Worm (Caenorhabditis elegans): ENCODE measurements around the gene soc-1.

soc-1 gene

ce11 chrV:4649649-4650384, 7.1 kb downstream of the soc-1 start:
- TF ChIP-seq unc-62 (GFP tag; optimal IDR thresholded peaks at IDR 0.05) = no peak

DNA sequence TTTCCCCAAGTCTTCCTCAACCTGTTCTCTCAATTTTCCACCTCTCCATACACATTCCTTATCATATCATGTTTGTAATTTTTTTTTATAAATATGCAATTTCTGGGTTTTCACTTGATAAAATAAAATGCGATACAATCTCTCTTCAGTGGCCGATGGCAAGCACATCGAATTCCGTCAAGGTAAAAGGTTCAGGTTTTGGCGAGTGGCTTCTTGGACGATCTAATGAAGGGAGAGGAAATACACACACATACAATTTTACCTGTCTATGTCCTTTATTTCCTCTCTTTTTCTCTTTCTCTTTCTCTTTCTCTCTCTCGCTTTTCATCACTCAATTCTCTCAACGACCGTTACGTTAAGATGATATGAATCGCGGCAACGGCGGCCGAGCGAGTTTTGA, 8.7 kb downstream of the soc-1 start:
- no peak for TF ChIP-seq unc-62 (GFP tag; optimal IDR thresholded peaks at IDR 0.05)

DNA sequence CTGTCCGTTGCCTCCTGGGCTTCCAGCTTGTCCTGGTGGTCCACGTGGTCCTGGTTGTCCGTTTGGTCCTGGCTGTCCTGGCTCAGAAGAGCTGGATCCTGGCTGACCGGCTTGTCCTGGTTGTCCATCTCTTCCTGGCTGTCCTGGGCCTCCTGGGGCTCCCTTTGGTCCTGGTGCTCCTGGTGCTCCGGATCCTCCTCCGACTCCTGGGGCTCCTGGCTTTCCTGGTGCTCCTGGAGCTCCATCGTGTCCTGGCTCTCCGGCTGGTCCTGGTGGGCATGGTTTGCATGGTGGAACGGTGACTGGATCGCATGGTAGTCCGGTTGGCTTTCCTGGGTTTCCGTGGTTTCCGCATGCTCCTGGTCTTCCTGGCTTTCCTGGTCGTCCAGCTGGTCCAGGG, 10.3 kb downstream of the soc-1 start:
- TF ChIP-seq unc-62 (GFP tag; optimal IDR thresholded peaks at IDR 0.05) = no peak

ce11 chrV:4653871-4654605, 11.3 kb downstream of the soc-1 start, which contains the start of the genes col-139 and F41F3.1:
col-139 (minus strand) TSS chrV:4653971.
F41F3.1 (plus strand) TSS chrV:4654555.
- no peak for TF ChIP-seq unc-62 (GFP tag; optimal IDR thresholded peaks at IDR 0.05)

DNA sequence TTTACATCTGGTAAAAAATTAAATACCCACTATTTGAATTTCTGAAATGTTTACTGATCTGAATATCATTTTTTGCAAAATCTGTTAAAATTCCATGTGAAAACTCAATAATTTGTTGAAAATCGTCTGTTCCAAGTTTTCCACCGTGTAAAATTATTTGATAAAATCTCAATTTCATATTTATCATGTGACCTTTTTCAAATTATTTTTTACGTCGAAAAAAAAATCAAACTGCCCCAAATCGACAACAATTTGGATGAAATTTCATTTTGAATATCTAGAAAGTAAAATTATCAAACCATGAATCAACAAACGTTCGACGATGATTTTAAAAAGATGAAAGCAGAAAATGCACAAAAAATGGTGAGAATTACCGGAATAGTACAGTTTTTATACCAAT, 12.4 kb downstream of the soc-1 start, which contains the start of gene F41F3.9:
Gene F41F3.9 (plus strand): TSS at position 301 of the 400 bp plus-strand sequence.
- no peak for TF ChIP-seq unc-62 (GFP tag; optimal IDR thresholded peaks at IDR 0.05)

DNA sequence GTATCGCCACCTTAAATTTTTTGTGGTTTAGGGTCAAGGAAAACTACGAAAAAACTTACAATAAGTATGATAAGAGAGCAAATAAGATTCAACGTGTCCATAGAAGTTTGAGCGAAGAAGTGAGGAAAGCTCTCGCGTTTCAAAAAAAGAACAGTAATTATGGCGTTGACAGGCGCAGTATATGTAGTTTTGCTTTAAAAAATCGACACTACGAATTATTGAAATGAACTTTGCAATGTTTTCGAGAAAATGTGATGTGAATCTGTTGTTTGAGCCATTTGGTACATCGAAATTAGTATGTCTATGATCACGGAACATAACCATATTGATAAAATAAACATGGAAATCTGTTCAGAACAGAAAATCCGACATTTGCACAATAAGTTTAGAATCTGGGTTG, 19.6 kb downstream of the soc-1 start, which contains the start of gene srx-74:
Gene srx-74 (minus strand): TSS at position 101 of the 400 bp plus-strand sequence.
- TF ChIP-seq unc-62 (GFP tag; optimal IDR thresholded peaks at IDR 0.05) = no peak

DNA sequence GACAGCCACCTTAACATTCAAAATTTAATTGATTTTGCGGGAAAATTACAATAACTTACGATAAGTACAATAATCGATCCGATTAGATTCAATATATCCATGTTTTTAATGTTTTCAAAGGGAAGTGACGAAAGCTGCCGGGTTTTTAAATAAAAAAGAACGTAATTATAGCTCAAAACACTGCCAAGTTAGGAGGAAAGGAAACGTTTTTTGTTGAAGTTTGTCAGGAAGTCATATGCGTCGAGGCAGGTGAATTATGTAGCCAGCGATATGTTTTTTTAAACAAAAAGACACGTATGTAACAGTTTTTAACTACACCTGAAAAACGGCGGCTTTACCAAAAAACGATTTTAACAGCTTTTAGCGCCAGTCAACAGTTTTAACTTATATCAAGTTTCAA, 22.9 kb downstream of the soc-1 start, which contains the start of gene srx-73:
Gene srx-73 (minus strand): TSS at position 101 of the 400 bp plus-strand sequence.
- TF ChIP-seq unc-62 (GFP tag; optimal IDR thresholded peaks at IDR 0.05) = no peak

DNA sequence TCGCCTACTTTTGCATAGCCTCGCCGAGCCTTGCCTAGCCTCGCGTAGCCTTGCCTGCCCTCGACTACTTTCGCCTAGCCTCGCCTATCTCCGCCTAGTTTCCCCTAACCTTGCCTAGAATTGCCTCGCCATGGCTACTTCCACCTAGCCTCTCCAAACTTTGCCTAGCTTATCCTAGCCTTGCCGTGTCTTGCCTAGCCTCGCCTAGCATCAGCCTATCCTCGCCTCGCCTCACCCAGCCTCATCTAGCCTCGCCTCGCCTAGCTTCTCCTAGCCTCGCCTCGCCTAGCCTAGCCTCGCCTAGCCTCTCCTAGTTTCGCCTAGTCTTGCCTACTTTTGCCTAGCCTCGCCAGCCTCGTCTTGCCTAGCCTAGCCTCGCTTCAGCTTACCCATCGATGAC, 24.3 kb downstream of the soc-1 start:
- TF ChIP-seq unc-62 (GFP tag; optimal IDR thresholded peaks at IDR 0.05) = no peak

DNA sequence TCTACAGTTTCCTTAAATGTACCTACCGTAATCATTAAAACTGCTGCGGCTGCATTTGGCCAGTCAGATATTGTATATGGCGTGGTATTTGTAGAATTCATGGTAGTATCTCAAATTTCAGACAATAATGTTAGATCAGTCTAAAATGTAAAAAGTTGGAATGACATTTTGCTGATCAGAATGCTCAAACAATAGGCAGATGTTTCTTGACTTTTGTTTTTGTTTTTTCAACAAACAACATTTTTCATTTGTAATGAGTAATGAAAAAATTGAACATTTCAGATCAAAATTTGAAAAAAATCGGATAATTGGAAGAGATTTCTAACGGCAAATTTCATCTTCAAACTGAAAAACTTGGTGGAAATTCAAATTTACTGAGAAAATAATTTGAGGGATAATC, 25.9 kb downstream of the soc-1 start, which contains the start of gene srx-77:
Gene srx-77 (minus strand): TSS at position 101 of the 400 bp plus-strand sequence.
- TF ChIP-seq unc-62 (GFP tag; optimal IDR thresholded peaks at IDR 0.05) = no peak

ce11 chrV:4672487-4672886, 29.7 kb downstream of the soc-1 start, which contains the start of gene K03B4.9:
K03B4.9 (minus strand) TSS chrV:4672587.
- no peak for TF ChIP-seq unc-62 (GFP tag; optimal IDR thresholded peaks at IDR 0.05)

ce11 chrV:4674506-4674905, 31.8 kb downstream of the soc-1 start, which contains the start of gene K03B4.8:
K03B4.8 (minus strand) TSS chrV:4674606.
- no peak for TF ChIP-seq unc-62 (GFP tag; optimal IDR thresholded peaks at IDR 0.05)

DNA sequence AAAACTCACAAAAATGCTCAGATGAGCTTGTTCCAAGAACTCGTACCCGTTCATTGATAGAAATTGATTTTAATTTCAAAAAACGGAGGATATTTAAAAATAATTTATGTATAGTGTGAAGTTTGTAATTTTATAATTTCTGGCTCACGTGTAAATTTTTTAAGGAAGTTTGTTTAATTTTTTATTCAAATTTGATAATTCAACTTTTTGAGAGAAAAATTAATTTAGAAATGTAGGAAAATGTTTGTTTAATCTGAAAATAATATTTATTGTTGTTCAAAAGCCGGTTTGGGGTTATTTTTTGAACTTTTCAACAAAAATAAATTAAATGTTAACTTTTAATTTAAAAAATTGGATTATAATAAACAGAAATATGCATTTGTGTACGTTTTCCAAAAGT, 33.3 kb downstream of the soc-1 start, which contains the start of gene K03B4.6:
Gene K03B4.6 (minus strand): TSS at position 101 of the 400 bp plus-strand sequence.
- no peak for TF ChIP-seq unc-62 (GFP tag; optimal IDR thresholded peaks at IDR 0.05)

ce11 chrV:4676812-4677211, 34.1 kb downstream of the soc-1 start:
- no peak for TF ChIP-seq unc-62 (GFP tag; optimal IDR thresholded peaks at IDR 0.05)

- no peak for TF ChIP-seq unc-62 (GFP tag; optimal IDR thresholded peaks at IDR 0.05)
These were observed 38.9 kb downstream of the soc-1 start, which contains the start of gene K03B4.4 for ce11 chrV:4681670-4682069. K03B4.4 (plus strand) TSS chrV:4681970.

ce11 chrV:4684137-4684536, 41.4 kb downstream of the soc-1 start:
- no peak for TF ChIP-seq unc-62 (GFP tag; optimal IDR thresholded peaks at IDR 0.05)

Data from whole organism, dauer.